Worm (Caenorhabditis elegans): Measurements from ENCODE around the gene Y43C5A.3.
A peak's percentile ranks its signal among the peaks of the same experiment; 100 is the strongest.

Y43C5A.3 gene

ce11 chrIV:10245666-10246210 lies 28.1 kb upstream of the Y43C5A.3 start, which contains the start of gene F01G10.10:
Gene F01G10.10 (plus strand): TSS chrIV:10246160.
- TF ChIP-seq zag-1 (tag; optimal IDR thresholded peaks at IDR 0.05) (no peak), hlh-11 (tag; optimal IDR thresholded peaks at IDR 0.05) (peak; percentile 9), lin-15B (tag; optimal IDR thresholded peaks at IDR 0.05) (no peak), Y105C5A.15 (GFP tag; IDR thresholded peaks at IDR 0.05) (no peak), mes-2 (tag; optimal IDR thresholded peaks at IDR 0.05; ENCODE audit: poor library complexity, severe bottlenecking) (peak; percentile 33), ztf-7 (tag; optimal IDR thresholded peaks at IDR 0.05) (no peak), arid-1 (GFP tag; conservative IDR thresholded peaks at IDR 0.05) (0 out of 2 replicates have a peak, but pooled peaks have one; percentile 60), zfp-3 (GFP tag; conservative IDR thresholded peaks at IDR 0.05) (peak; percentile 85; the same call in 1 of the 2 replicates), ceh-44 (GFP tag; IDR thresholded peaks at IDR 0.05) (no peak), daf-8 (GFP tag; IDR thresholded peaks at IDR 0.05) (no peak), T26A8.4 (GFP tag; IDR thresholded peaks at IDR 0.05) (peak; percentile 36; the same call in 1 of the 2 replicates), unc-39 (tag; optimal IDR thresholded peaks at IDR 0.05) (no peak), spr-3 (GFP tag; optimal IDR thresholded peaks at IDR 0.05) (no peak), Y48G9A.11 (GFP tag; IDR thresholded peaks at IDR 0.05) (0 out of 2 replicates have a peak, but pooled peaks have one; percentile 35), php-3 (GFP tag; IDR thresholded peaks at IDR 0.05) (no peak), madf-9 (GFP tag; conservative IDR thresholded peaks at IDR 0.05) (no peak), ceh-62 (tag; optimal IDR thresholded peaks at IDR 0.05) (no peak), mep-1 (tag; optimal IDR thresholded peaks at IDR 0.05) (peak; percentile 40), F44E2.7 (GFP tag; IDR thresholded peaks at IDR 0.05) (no peak), lim-7 (GFP tag; IDR thresholded peaks at IDR 0.05) (peak; percentile 57; the same call in 1 of the 2 replicates), nhr-48 (tag; optimal IDR thresholded peaks at IDR 0.05) (no peak), fkh-10 (GFP tag; optimal IDR thresholded peaks at IDR 0.05) (no peak), F26F4.8 (GFP tag; conservative IDR thresholded peaks at IDR 0.05) (no peak), ceh-28 (tag; optimal IDR thresholded peaks at IDR 0.05) (no peak), daf-12 (tag; optimal IDR thresholded peaks at IDR 0.05) (no peak), pqm-1 (tag; optimal IDR thresholded peaks at IDR 0.05) (no peak), F10B5.3 (tag; optimal IDR thresholded peaks at IDR 0.05) (no peak), Y75B8A.6 (GFP tag; IDR thresholded peaks at IDR 0.05) (peak; percentile 3; the same call in 1 of the 2 replicates), jun-1 (tag; optimal IDR thresholded peaks at IDR 0.05) (no peak), nhr-25 (tag; optimal IDR thresholded peaks at IDR 0.05; ENCODE audit: borderline replicate concordance, insufficient read depth) (no peak), pha-4 (GFP tag; IDR thresholded peaks at IDR 0.05) (no peak; the same call in 1 of the 2 replicates), pha-4 (tag; optimal IDR thresholded peaks at IDR 0.05) (no peak), nhr-11 (tag; optimal IDR thresholded peaks at IDR 0.05) (no peak), ama-1 (optimal IDR thresholded peaks at IDR 0.05) (peak; percentile 59), daf-16 (GFP tag; optimal IDR thresholded peaks at IDR 0.05) (no peak), daf-16 (tag; optimal IDR thresholded peaks at IDR 0.05) (peak; percentile 12), hif-1 (tag; optimal IDR thresholded peaks at IDR 0.05) (no peak), lin-39 (tag; optimal IDR thresholded peaks at IDR 0.05) (no peak), nhr-10 (tag; optimal IDR thresholded peaks at IDR 0.05) (no peak), nhr-28 (tag; optimal IDR thresholded peaks at IDR 0.05) (peak; percentile 13), ZK337.2 (GFP tag; IDR thresholded peaks at IDR 0.05) (no peak), nhr-6 (tag; optimal IDR thresholded peaks at IDR 0.05) (no peak), unc-62 (GFP tag; optimal IDR thresholded peaks at IDR 0.05 in 1 of 2) (no peak), unc-62 (tag; optimal IDR thresholded peaks at IDR 0.05) (no peak), snpc-1.2 (GFP tag; IDR thresholded peaks at IDR 0.05) (no peak), duxl-1 (tag; optimal IDR thresholded peaks at IDR 0.05; ENCODE audit: poor library complexity) (no peak), Y5F2A.4 (GFP tag; optimal IDR thresholded peaks at IDR 0.05) (no peak), lin-1 (GFP tag; IDR thresholded peaks at IDR 0.05) (no peak), mdt-29 (GFP tag; IDR thresholded peaks at IDR 0.05) (no peak), ZK546.5 (tag; optimal IDR thresholded peaks at IDR 0.05) (no peak), egl-43 (GFP tag; IDR thresholded peaks at IDR 0.05) (peak; percentile 42; the same call in 1 of the 2 replicates), ceh-32 (tag; optimal IDR thresholded peaks at IDR 0.05; ENCODE audit: poor library complexity) (no peak)

Data from whole organism, L4 larva.